Worm (Caenorhabditis elegans) whole organism, L1 larva: Measurements from ENCODE around the gene cct-6.

Source experiments
- C04F5.9 ChIP-seq: sonication (generic microtip); optimal IDR thresholded peaks from 2 replicates; lab custom pipeline; 2016; ENCODE audit warnings: missing genetic modification characterization, missing compliant biosample characterization
- F16B12.6 ChIP-seq: fragments of 150-350 bp; optimal IDR thresholded peaks from 2 replicates; lab custom pipeline; 2014; ENCODE audit warnings: missing biosample characterization, missing genetic modification characterization
- Y116A8C.19 ChIP-seq: sonication (generic microtip); optimal IDR thresholded peaks from 2 replicates; lab custom pipeline; 2016; ENCODE audit warnings: missing compliant biosample characterization, missing genetic modification characterization, borderline replicate concordance
- alr-1 ChIP-seq: fragments of 200-800 bp; sonication (Bioruptor generic); optimal IDR thresholded peaks from 2 replicates; lab custom pipeline; 2018; ENCODE audit warnings: borderline replicate concordance, mild to moderate bottlenecking, missing genetic modification characterization, missing compliant biosample characterization
- blmp-1 ChIP-seq: fragments of 150-350 bp; optimal IDR thresholded peaks from 2 replicates; lab custom pipeline; 2014; ENCODE audit warnings: missing biosample characterization, missing genetic modification characterization
- ceh-63 ChIP-seq: fragments of 200-800 bp; sonication (Bioruptor generic); optimal IDR thresholded peaks from 2 replicates; lab custom pipeline; 2018; ENCODE audit warnings: mild to moderate bottlenecking, missing genetic modification characterization, missing compliant biosample characterization
- ceh-8 ChIP-seq: fragments of 200-800 bp; sonication (Bioruptor generic); optimal IDR thresholded peaks from 2 replicates; lab custom pipeline; 2018; ENCODE audit warnings: mild to moderate bottlenecking, missing genetic modification characterization, moderate library complexity, missing compliant biosample characterization
- ceh-82 ChIP-seq, 3 experiments: fragments of 150-350 bp in 1 of 3; sonication (generic microtip) in 2 of 3; optimal IDR thresholded peaks; 2 replicates each; lab custom pipeline; 2014 to 2017; ENCODE audit warnings: missing biosample characterization in 3 of 3, missing genetic modification characterization in 3 of 3
- ceh-88 ChIP-seq: fragments of 200-800 bp; sonication (Bioruptor generic); IDR thresholded peaks from 2 replicates; pipeline ENCODE4 v1.3.6; 2022; ENCODE audit warnings: missing genetic modification characterization, missing compliant biosample characterization
- ces-1 ChIP-seq: fragments of 150-350 bp; optimal IDR thresholded peaks from 2 replicates; lab custom pipeline; 2014; ENCODE audit warnings: missing biosample characterization, missing genetic modification reagents, missing genetic modification characterization
- dsc-1 ChIP-seq: sonication (generic microtip); optimal IDR thresholded peaks from 2 replicates; lab custom pipeline; 2016; ENCODE audit warnings: mild to moderate bottlenecking, missing genetic modification characterization, missing compliant biosample characterization
- efl-1 ChIP-seq, 4 experiments: fragments of 150-350 bp; optimal IDR thresholded peaks in 3 of 4; peaks in 1 of 4; 1 replicate in 1 of 4; 2 replicates in 3 of 4; lab custom pipeline; 2014; ENCODE audit warnings: missing biosample characterization in 2 of 4, missing genetic modification characterization in 2 of 4, missing genetic modification reagents in 2 of 4
- efl-3 ChIP-seq: fragments of 200-800 bp; sonication (Bioruptor generic); optimal IDR thresholded peaks from 2 replicates; lab custom pipeline; 2018; ENCODE audit warnings: mild to moderate bottlenecking, missing genetic modification characterization, missing compliant biosample characterization
- egl-27 ChIP-seq, 2 experiments: fragments of 150-350 bp in 1 of 2; sonication (generic microtip); optimal IDR thresholded peaks; 3 replicates each; lab custom pipeline; 2017 to 2018; ENCODE audit warnings: missing biosample characterization in 2 of 2, missing genetic modification characterization in 2 of 2, missing genetic modification reagents in 2 of 2
- ets-5 ChIP-seq: fragments of 200-800 bp; sonication (Bioruptor generic); IDR thresholded peaks from 2 replicates; pipeline ENCODE4 v1.3.6; 2022; ENCODE audit warnings: missing genetic modification characterization, missing compliant biosample characterization
- fos-1 ChIP-seq: fragments of 150-350 bp; optimal IDR thresholded peaks from 2 replicates; lab custom pipeline; 2014; ENCODE audit warnings: missing biosample characterization, missing genetic modification characterization
- grh-1 ChIP-seq: fragments of 200-800 bp; sonication (Bioruptor generic); IDR thresholded peaks from 2 replicates; pipeline ENCODE4 v1.3.6; 2022; ENCODE audit warnings: missing genetic modification reagents, missing genetic modification characterization, missing compliant biosample characterization
- hlh-4 ChIP-seq: sonication (generic microtip); optimal IDR thresholded peaks from 2 replicates; lab custom pipeline; 2016; ENCODE audit warnings: mild to moderate bottlenecking, missing genetic modification characterization, missing compliant biosample characterization
- hpl-2 ChIP-seq: fragments of 150-350 bp; optimal IDR thresholded peaks from 2 replicates; lab custom pipeline; 2014; ENCODE audit warnings: missing biosample characterization, missing genetic modification reagents, missing genetic modification characterization
- irx-1 ChIP-seq: sonication (generic microtip); optimal IDR thresholded peaks from 2 replicates; lab custom pipeline; 2016; ENCODE audit warnings: missing genetic modification characterization, missing compliant biosample characterization
- lin-14 ChIP-seq: fragments of 200-800 bp; sonication (Bioruptor generic); optimal IDR thresholded peaks from 2 replicates; lab custom pipeline; 2018; ENCODE audit warnings: mild to moderate bottlenecking, missing genetic modification characterization, moderate library complexity, missing compliant biosample characterization
- lin-15B ChIP-seq: fragments of 150-350 bp; sonication (generic microtip); optimal IDR thresholded peaks from 3 replicates; lab custom pipeline; 2014; ENCODE audit warnings: missing biosample characterization, missing genetic modification characterization
- lin-39 ChIP-seq: fragments of 150-350 bp; optimal IDR thresholded peaks from 2 replicates; lab custom pipeline; 2014; ENCODE audit warnings: missing biosample characterization, missing genetic modification reagents, missing genetic modification characterization
- mdl-1 ChIP-seq, 2 experiments: fragments of 150-350 bp; optimal IDR thresholded peaks; 2 replicates each; lab custom pipeline; 2014 to 2017; ENCODE audit warnings: missing biosample characterization in 2 of 2, missing genetic modification characterization in 2 of 2, inconsistent platforms in 1 of 2
- mef-2 ChIP-seq: fragments of 150-350 bp; optimal IDR thresholded peaks from 2 replicates; lab custom pipeline; 2014; ENCODE audit warnings: missing biosample characterization, missing genetic modification characterization
- mep-1 ChIP-seq: fragments of 150-350 bp; optimal IDR thresholded peaks from 2 replicates; lab custom pipeline; 2014; ENCODE audit warnings: missing biosample characterization, missing genetic modification characterization
- nhr-11 ChIP-seq: fragments of 150-350 bp; optimal IDR thresholded peaks from 2 replicates; lab custom pipeline; 2014; ENCODE audit warnings: missing biosample characterization, missing genetic modification characterization
- nhr-19 ChIP-seq: fragments of 200-800 bp; sonication (Bioruptor generic); conservative IDR thresholded peaks from 2 replicates; pipeline ENCODE4 v1.3.6; 2022; ENCODE audit warnings: missing genetic modification characterization, missing compliant biosample characterization
- nhr-71 ChIP-seq: sonication (generic microtip); optimal IDR thresholded peaks from 2 replicates; lab custom pipeline; 2016; ENCODE audit warnings: mild to moderate bottlenecking, missing genetic modification characterization, moderate library complexity, missing compliant biosample characterization
- nhr-77 ChIP-seq: fragments of 150-350 bp; optimal IDR thresholded peaks from 2 replicates; lab custom pipeline; 2014; ENCODE audit warnings: missing biosample characterization, missing genetic modification characterization
- nhr-84 ChIP-seq: sonication (generic microtip); optimal IDR thresholded peaks from 2 replicates; lab custom pipeline; 2017; ENCODE audit warnings: missing biosample characterization, missing genetic modification characterization
- pax-3 ChIP-seq: fragments of 200-800 bp; sonication (Bioruptor generic); optimal IDR thresholded peaks from 2 replicates; lab custom pipeline; 2018; ENCODE audit warnings: mild to moderate bottlenecking, missing genetic modification characterization, moderate library complexity, missing compliant biosample characterization
- skn-1 ChIP-seq: fragments of 150-350 bp; optimal IDR thresholded peaks from 2 replicates; lab custom pipeline; 2014; ENCODE audit warnings: missing biosample characterization, missing genetic modification characterization
- snpc-4 ChIP-seq: fragments of 150-350 bp; optimal IDR thresholded peaks from 2 replicates; lab custom pipeline; 2014; ENCODE audit warnings: missing biosample characterization, missing genetic modification characterization
- sox-4 ChIP-seq: sonication (generic microtip); optimal IDR thresholded peaks from 2 replicates; lab custom pipeline; 2016; ENCODE audit warnings: missing genetic modification characterization, missing compliant biosample characterization
- sup-37 ChIP-seq: fragments of 200-800 bp; sonication (Bioruptor generic); optimal IDR thresholded peaks from 2 replicates; lab custom pipeline; 2018; ENCODE audit warnings: mild to moderate bottlenecking, missing genetic modification characterization, missing compliant biosample characterization
- tbx-2 ChIP-seq: sonication (generic microtip); optimal IDR thresholded peaks from 2 replicates; lab custom pipeline; 2016; ENCODE audit warnings: missing genetic modification characterization, missing compliant biosample characterization
- tlp-1 ChIP-seq: fragments of 150-350 bp; optimal IDR thresholded peaks from 2 replicates; lab custom pipeline; 2014; ENCODE audit warnings: missing biosample characterization, missing genetic modification characterization
- unc-86 ChIP-seq: sonication (generic microtip); optimal IDR thresholded peaks from 2 replicates; lab custom pipeline; 2016; ENCODE audit warnings: missing genetic modification characterization, missing compliant biosample characterization
- vab-15 ChIP-seq: sonication (generic microtip); optimal IDR thresholded peaks from 2 replicates; lab custom pipeline; 2017; ENCODE audit warnings: missing genotype, mild to moderate bottlenecking, missing genetic modification characterization, missing compliant biosample characterization
- zag-1 ChIP-seq: fragments of 150-350 bp; optimal IDR thresholded peaks from 2 replicates; lab custom pipeline; 2014; ENCODE audit warnings: missing biosample characterization, missing genetic modification characterization
- zip-4 ChIP-seq: fragments of 200-800 bp; sonication (Bioruptor generic); optimal IDR thresholded peaks from 2 replicates; lab custom pipeline; 2018; ENCODE audit warnings: mild to moderate bottlenecking, missing genetic modification characterization, moderate library complexity, missing compliant biosample characterization

cct-6 gene

ce11 chrIII:5871760-5872159 lies 16.3 kb upstream of the cct-6 start, which contains the start of the genes F01F1.11 and F01F1.3 (continued):
- TF ChIP-seq efl-3 (GFP tag; lab: Kevin White, UChicago): peak; percentile 48
- TF ChIP-seq nhr-19 (GFP tag; lab: Robert Waterston, UW): peak; percentile 89
- peak; percentile 85 for TF ChIP-seq lin-14
- no peak for TF ChIP-seq ceh-88
- TF ChIP-seq blmp-1 (tag; lab: Kevin White, UChicago): peak; percentile 81
- TF ChIP-seq vab-15 (tag; lab: Kevin White, UChicago): no peak
- TF ChIP-seq efl-1 (optimal IDR thresholded peaks at IDR 0.05; lab: Kevin White, UChicago): peak; percentile 97 to 98
- TF ChIP-seq efl-1 (GFP tag; optimal IDR thresholded peaks at IDR 0.05 in 1 of 2; lab: Kevin White, UChicago): peak; percentile 96 to 100
- no peak for TF ChIP-seq alr-1 (tag; lab: Kevin White, UChicago)
- peak; percentile 86 for TF ChIP-seq C04F5.9 (tag; lab: Kevin White, UChicago)
- TF ChIP-seq mep-1: peak; percentile 78
- TF ChIP-seq fos-1 (tag; lab: Kevin White, UChicago): peak; percentile 57
- peak; percentile 2 for TF ChIP-seq snpc-4
- TF ChIP-seq nhr-84: no peak
- TF ChIP-seq nhr-11 (tag; lab: Kevin White, UChicago): peak; percentile 43
- TF ChIP-seq tlp-1 (tag; lab: Kevin White, UChicago): no peak
- TF ChIP-seq unc-86 (tag; lab: Kevin White, UChicago): peak; percentile 79
- TF ChIP-seq sox-4 (tag; lab: Kevin White, UChicago): peak; percentile 92
- TF ChIP-seq Y116A8C.19 (tag; lab: Kevin White, UChicago): peak; percentile 72
- TF ChIP-seq mef-2: peak; percentile 13
- TF ChIP-seq ets-5 (GFP tag; lab: Robert Waterston, UW): no peak
- peak; percentile 19 for TF ChIP-seq lin-15B (tag; lab: Kevin White, UChicago)
- TF ChIP-seq dsc-1: peak; percentile 59
- TF ChIP-seq egl-27 (tag; optimal IDR thresholded peaks at IDR 0.05; lab: Kevin White, UChicago): no peak
- peak; percentile 12 for TF ChIP-seq sup-37 (GFP tag; lab: Kevin White, UChicago)
- peak; percentile 62 for TF ChIP-seq grh-1 (GFP tag; lab: Robert Waterston, UW)
- TF ChIP-seq ceh-63 (GFP tag; lab: Kevin White, UChicago): no peak
- TF ChIP-seq irx-1 (tag; lab: Kevin White, UChicago): peak; percentile 91
- no peak for TF ChIP-seq hpl-2 (GFP tag; lab: Kevin White, UChicago)
- TF ChIP-seq F16B12.6 (tag; lab: Kevin White, UChicago): peak; percentile 48
- peak; percentile 88 for TF ChIP-seq pax-3
- TF ChIP-seq nhr-77 (tag; lab: Kevin White, UChicago): peak; percentile 54
- peak; percentile 69 to 82 (median 79) for TF ChIP-seq ceh-82 (tag; optimal IDR thresholded peaks at IDR 0.05; lab: Kevin White, UChicago)
- peak; percentile 31 for TF ChIP-seq lin-39 (tag; lab: Kevin White, UChicago)
- peak; percentile 51 for TF ChIP-seq zip-4 (GFP tag; lab: Kevin White, UChicago)
- TF ChIP-seq hlh-4 (tag; lab: Kevin White, UChicago): peak; percentile 50
- TF ChIP-seq zag-1 (tag; lab: Kevin White, UChicago): no peak
- peak; percentile 84 for TF ChIP-seq ceh-8 (GFP tag; lab: Kevin White, UChicago)
- peak; percentile 91 for TF ChIP-seq tbx-2 (tag; lab: Kevin White, UChicago)
- peak; percentile 70 for TF ChIP-seq skn-1 (tag; lab: Kevin White, UChicago)
- TF ChIP-seq ces-1 (GFP tag; lab: Kevin White, UChicago): no peak

- TF ChIP-seq nhr-71 (tag; lab: Kevin White, UChicago) (no peak), mdl-1 (tag; optimal IDR thresholded peaks at IDR 0.05; lab: Kevin White, UChicago) (no peak), fos-1 (tag; lab: Kevin White, UChicago) (no peak)
Measured at ce11 chrIII:5869429-5869828, 13.9 kb upstream of the cct-6 start, which contains the start of gene F01F1.15. Gene F01F1.15 (minus strand): TSS chrIII:5869529.
